Worm (Caenorhabditis elegans): ENCODE measurements around the gene gpa-10.

gpa-10 gene

DNA sequence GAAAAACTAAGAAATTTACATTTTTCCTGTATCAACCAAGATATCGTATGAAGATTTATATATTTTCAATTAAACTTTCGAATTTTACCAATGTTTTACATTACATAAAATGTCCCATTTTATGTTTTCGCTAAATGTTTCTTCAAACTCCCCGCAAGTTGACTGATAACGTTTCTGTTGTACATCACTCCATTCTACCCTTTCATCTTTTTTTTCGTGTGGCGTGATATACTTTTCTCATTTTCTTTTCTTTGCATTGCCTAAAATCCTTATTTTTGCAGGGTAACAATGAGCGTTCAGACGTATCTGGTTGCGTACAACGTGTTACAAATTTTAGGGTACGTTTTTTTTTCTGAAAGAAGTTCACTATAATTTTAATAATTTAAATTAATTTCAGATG lies 15.6 kb downstream of the gpa-10 start, which contains the start of gene hpo-8:
Gene hpo-8, plus strand, starts transcription at position 282 of the 400 bp plus-strand sequence.
- no peak for TF ChIP-seq hlh-6 (tag; optimal IDR thresholded peaks at IDR 0.05)
- TF ChIP-seq pros-1 (tag; optimal IDR thresholded peaks at IDR 0.05): no peak
- TF ChIP-seq ceh-6 (GFP tag; optimal IDR thresholded peaks at IDR 0.05): no peak

DNA sequence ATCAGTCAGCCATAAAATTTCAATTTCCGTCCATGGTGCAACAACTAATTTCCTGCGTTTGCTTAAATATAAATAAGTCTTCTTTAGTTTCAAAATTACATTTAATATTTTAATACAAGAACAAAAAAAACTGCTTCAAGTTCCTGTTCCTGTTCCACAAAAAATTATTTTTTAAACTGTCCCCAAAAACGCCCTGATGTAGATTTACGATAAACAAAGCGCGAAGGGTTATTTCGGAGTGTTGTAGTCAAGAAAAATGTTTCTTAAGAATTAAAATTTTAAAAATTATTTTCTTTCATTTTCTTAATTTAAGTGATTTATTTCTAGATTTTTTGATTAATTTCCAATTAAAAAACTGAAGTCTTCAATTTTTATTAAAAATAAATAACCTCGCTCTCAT lies 16.0 kb downstream of the gpa-10 start, which contains the start of gene T15B7.15:
Gene T15B7.15, minus strand, starts transcription at position 67 of the 400 bp plus-strand sequence.
- TF ChIP-seq unc-42 (tag; optimal IDR thresholded peaks at IDR 0.05) (no peak), fkh-10 (GFP tag; optimal IDR thresholded peaks at IDR 0.05) (no peak), ama-1 (optimal IDR thresholded peaks at IDR 0.05) (no peak)

DNA sequence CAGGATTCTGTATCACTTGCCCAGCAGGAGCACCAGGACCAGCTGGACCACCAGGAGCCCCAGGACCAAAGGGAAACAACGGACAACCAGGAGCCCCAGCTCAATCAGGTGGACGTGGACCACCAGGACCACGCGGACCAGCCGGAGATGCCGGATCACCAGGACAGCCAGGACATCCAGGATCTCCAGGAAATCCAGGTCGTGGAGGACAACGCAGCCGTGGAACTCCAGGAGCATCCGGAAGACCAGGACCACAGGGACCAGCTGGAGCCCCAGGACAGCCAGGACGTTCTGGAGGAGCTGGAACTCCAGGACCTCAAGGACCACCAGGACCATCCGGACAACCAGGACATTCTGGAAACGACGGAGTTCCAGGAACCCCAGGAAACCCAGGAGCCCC lies 18.6 kb downstream of the gpa-10 start:
- no peak for TF ChIP-seq pag-3 (tag; optimal IDR thresholded peaks at IDR 0.05; ENCODE audit: borderline replicate concordance)
- TF ChIP-seq ceh-19 (GFP tag; optimal IDR thresholded peaks at IDR 0.05): no peak
- TF ChIP-seq ceh-2 (tag; optimal IDR thresholded peaks at IDR 0.05): no peak
- no peak for TF ChIP-seq ceh-9 (tag; optimal IDR thresholded peaks at IDR 0.05)
- no peak for TF ChIP-seq gmeb-2 (tag; optimal IDR thresholded peaks at IDR 0.05)
- no peak for TF ChIP-seq fkh-6 (tag; optimal IDR thresholded peaks at IDR 0.05)
- no peak for TF ChIP-seq pha-2 (tag; optimal IDR thresholded peaks at IDR 0.05)
- TF ChIP-seq unc-42 (tag; optimal IDR thresholded peaks at IDR 0.05): no peak
- TF ChIP-seq ceh-48 (tag; optimal IDR thresholded peaks at IDR 0.05): no peak
- no peak for TF ChIP-seq hlh-30 (tag; optimal IDR thresholded peaks at IDR 0.05; ENCODE audit: insufficient read depth)
- no peak for TF ChIP-seq ceh-45 (GFP tag; IDR thresholded peaks at IDR 0.05)
- no peak for TF ChIP-seq ama-1 (optimal IDR thresholded peaks at IDR 0.05)
- no peak for TF ChIP-seq C38D4.7 (GFP tag; optimal IDR thresholded peaks at IDR 0.05)

DNA sequence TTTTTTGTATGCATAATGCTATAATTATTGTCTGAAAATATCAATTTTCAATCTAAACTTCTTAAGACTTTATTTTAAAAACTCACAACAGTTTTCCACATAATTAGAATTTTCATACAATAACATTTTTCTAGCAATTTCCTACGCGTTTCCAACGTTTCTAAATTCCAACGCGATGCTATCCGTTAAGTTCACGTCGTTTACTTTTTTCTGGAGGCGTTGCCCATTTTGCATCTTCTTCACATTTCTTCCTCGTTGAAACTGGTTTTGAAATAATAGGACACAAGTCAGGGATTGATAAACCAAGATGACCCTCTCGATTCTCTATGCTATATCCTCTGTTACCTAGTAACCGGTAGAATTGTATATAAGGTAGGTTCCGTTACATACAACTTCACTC lies 19.4 kb downstream of the gpa-10 start, which contains the start of the genes T15B7.14 and col-143:
Gene T15B7.14, minus strand, starts transcription at position 101 of the 400 bp plus-strand sequence.
Gene col-143, plus strand, starts transcription at position 394 of the 400 bp plus-strand sequence.
- no peak for TF ChIP-seq Y22D7AL.16 (tag; optimal IDR thresholded peaks at IDR 0.05)

DNA sequence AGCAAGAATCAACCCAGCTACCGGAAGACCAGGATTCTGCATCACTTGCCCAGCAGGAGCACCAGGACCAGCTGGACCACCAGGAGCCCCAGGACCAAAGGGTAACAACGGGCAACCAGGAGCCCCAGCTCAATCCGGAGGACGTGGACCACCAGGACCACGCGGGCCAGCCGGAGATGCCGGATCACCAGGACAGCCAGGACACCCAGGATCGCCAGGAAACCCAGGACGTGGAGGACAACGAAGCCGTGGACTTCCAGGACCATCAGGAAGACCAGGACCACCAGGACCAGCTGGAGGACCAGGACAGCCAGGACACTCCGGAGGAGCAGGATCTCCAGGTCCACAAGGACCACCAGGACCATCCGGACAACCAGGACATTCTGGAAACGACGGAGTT lies 23.1 kb downstream of the gpa-10 start:
- TF ChIP-seq ama-1 (optimal IDR thresholded peaks at IDR 0.05) (no peak), madf-2 (tag; optimal IDR thresholded peaks at IDR 0.05) (no peak), ceh-14 (tag; optimal IDR thresholded peaks at IDR 0.05) (no peak), ceh-9 (tag; optimal IDR thresholded peaks at IDR 0.05) (no peak), pros-1 (tag; optimal IDR thresholded peaks at IDR 0.05) (no peak), sox-2 (GFP tag; IDR thresholded peaks at IDR 0.05) (no peak), pat-9 (tag; optimal IDR thresholded peaks at IDR 0.05) (no peak)

DNA sequence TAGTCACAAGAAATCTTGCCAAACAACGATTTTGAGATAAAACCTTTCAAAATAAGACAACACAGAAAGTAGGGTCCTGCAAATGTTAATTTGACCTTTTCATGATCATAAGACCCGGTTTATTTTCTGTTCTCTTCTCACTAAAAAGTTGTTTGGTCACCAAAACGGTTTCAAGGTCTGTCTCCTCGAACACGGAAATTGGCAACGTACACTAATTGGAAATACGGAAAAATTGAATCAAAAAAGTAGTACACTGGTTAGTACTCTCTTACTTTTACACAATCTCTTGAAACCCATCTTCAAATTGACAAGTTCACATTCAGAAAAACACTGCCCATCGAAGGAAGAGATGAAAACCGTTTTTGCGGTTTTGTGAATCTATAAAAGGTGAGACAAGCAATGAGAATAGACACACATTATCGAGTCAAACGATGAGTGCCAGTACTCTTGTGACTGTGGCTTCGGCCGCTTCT lies 23.8 kb downstream of the gpa-10 start, which contains the start of gene col-142:
Gene col-142, plus strand, starts transcription at position 423 of the 473 bp plus-strand sequence.
- TF ChIP-seq C08G9.2 (tag; optimal IDR thresholded peaks at IDR 0.05) (no peak), ref-2 (tag; optimal IDR thresholded peaks at IDR 0.05) (no peak), nhr-232 (tag; optimal IDR thresholded peaks at IDR 0.05) (no peak), elt-4 (tag; optimal IDR thresholded peaks at IDR 0.05) (no peak)

DNA sequence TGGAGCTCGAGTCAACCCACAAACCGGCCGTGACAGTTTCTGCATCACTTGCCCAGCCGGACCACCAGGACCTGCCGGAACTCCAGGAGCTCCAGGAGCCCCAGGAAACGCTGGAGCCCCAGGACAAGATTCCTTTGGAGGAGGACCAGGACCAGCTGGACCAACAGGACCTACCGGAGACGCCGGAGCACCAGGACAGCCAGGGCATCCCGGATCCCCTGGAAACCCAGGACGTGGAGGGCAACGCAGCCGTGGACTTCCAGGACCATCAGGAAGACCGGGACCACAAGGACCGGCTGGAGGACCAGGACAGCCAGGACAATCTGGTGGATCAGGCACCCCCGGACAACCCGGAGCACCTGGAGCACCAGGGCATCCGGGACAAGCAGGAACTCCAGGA lies 24.5 kb downstream of the gpa-10 start:
- peak; percentile 18 for TF ChIP-seq hlh-6 (tag; optimal IDR thresholded peaks at IDR 0.05)
- TF ChIP-seq ceh-30 (tag; optimal IDR thresholded peaks at IDR 0.05): no peak
- peak; percentile 24 for TF ChIP-seq tbx-7 (tag; optimal IDR thresholded peaks at IDR 0.05)
- peak; percentile 9 for TF ChIP-seq sox-4 (tag; optimal IDR thresholded peaks at IDR 0.05)
- TF ChIP-seq nfya-1 (tag; optimal IDR thresholded peaks at IDR 0.05): no peak
